Worm (Caenorhabditis elegans): ENCODE results near the gene F17C11.13.

The F17C11.13 gene

DNA sequence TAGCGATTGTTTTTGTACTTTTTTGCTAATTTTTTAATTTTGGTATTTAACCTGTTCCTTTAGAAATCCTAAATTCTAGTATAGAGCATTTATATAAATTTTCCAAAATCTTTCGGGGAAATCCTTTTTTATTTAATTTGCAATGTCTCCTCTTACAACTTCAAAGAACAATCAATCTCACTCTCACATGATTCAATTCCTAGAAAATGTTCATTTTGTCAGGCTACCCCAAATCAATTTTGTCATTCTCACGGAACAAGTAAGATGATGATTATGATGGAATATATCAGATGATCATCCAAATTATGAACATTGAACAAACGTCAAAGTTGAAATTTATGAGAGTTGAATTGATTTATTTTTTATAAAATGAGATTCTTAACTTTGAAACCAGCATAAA, 18.4 kb upstream of the F17C11.13 start (continued):
- no peak for TF ChIP-seq rbr-2 (tag; optimal IDR thresholded peaks at IDR 0.05)
- no peak for TF ChIP-seq dmd-9 (GFP tag; IDR thresholded peaks at IDR 0.05)
- no peak for TF ChIP-seq sdz-12 (GFP tag; optimal IDR thresholded peaks at IDR 0.05)
- peak in 1 of 2 experiments; percentile 76 for TF ChIP-seq lsy-2 (tag; optimal IDR thresholded peaks at IDR 0.05)
- TF ChIP-seq attf-4 (tag; optimal IDR thresholded peaks at IDR 0.05) = no peak
- no peak for TF ChIP-seq unc-130 (GFP tag; optimal IDR thresholded peaks at IDR 0.05)
- no peak for TF ChIP-seq dmd-8 (GFP tag; IDR thresholded peaks at IDR 0.05)
- TF ChIP-seq zip-11 (GFP tag; IDR thresholded peaks at IDR 0.05) = no peak
- TF ChIP-seq unc-39 (tag; optimal IDR thresholded peaks at IDR 0.05) = no peak
- TF ChIP-seq spr-1 (tag; optimal IDR thresholded peaks at IDR 0.05) = no peak
- TF ChIP-seq hlh-11 (tag; optimal IDR thresholded peaks at IDR 0.05) = peak; percentile 23
- no peak for TF ChIP-seq duxl-1 (tag; optimal IDR thresholded peaks at IDR 0.05; ENCODE audit: poor library complexity)
- peak in 1 of 2 experiments; percentile 43 for TF ChIP-seq hif-1 (tag; optimal IDR thresholded peaks at IDR 0.05)
- TF ChIP-seq D1046.2 (GFP tag; IDR thresholded peaks at IDR 0.05) = no peak
- no peak for TF ChIP-seq snpc-1.2 (GFP tag; IDR thresholded peaks at IDR 0.05)
- TF ChIP-seq ceh-20 (GFP tag; IDR thresholded peaks at IDR 0.05) = peak; percentile 23; the same call in 1 of the 2 replicates
- TF ChIP-seq lin-1 (GFP tag; IDR thresholded peaks at IDR 0.05) = no peak
- no peak for TF ChIP-seq ceh-32 (tag; optimal IDR thresholded peaks at IDR 0.05; ENCODE audit: poor library complexity)
- TF ChIP-seq Y75B8A.6 (GFP tag; IDR thresholded peaks at IDR 0.05) = no peak
- TF ChIP-seq F10B5.3 (tag; optimal IDR thresholded peaks at IDR 0.05) = no peak
- no peak for TF ChIP-seq nhr-77 (tag; optimal IDR thresholded peaks at IDR 0.05)
- no peak for TF ChIP-seq Y5F2A.4 (GFP tag; optimal IDR thresholded peaks at IDR 0.05)
- TF ChIP-seq pha-4 (GFP tag; IDR thresholded peaks at IDR 0.05) = no peak; the same call in 1 of the 2 replicates
- no peak for TF ChIP-seq pha-4 (tag; optimal IDR thresholded peaks at IDR 0.05)
- no peak for TF ChIP-seq skn-1 (tag; optimal IDR thresholded peaks at IDR 0.05)
- TF ChIP-seq ceh-62 (tag; optimal IDR thresholded peaks at IDR 0.05) = no peak
- TF ChIP-seq nhr-41 (GFP tag; IDR thresholded peaks at IDR 0.05) = no peak
- TF ChIP-seq lin-39 (tag; optimal IDR thresholded peaks at IDR 0.05) = no peak
- peak; percentile 95 for TF ChIP-seq fkh-10 (GFP tag; optimal IDR thresholded peaks at IDR 0.05)

DNA sequence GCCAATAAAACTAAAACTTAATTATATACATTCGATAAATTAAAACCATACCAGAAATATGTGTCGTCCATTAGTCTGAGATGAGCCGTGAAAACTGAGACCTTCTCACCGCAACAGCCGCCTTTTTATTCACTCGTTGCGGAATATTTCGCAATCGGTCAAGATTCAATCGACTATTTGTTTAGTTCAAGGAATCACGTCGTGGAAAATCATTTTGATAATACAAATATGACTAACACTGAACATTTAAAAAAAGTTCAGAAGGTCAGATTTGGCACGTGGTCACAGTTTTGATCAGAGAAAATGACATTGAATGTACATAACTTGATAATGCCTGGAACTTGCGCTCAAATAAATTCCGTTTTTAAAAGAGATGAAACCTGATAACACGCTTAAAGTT, 17.0 kb upstream of the F17C11.13 start, which contains the start of gene F17C11.11:
Gene F17C11.11, minus strand, starts transcription at position 79 of the 400 bp plus-strand sequence.
- TF ChIP-seq hlh-30 (tag; optimal IDR thresholded peaks at IDR 0.05; ENCODE audit: insufficient read depth) (peak; percentile 75), lsy-2 (tag; optimal IDR thresholded peaks at IDR 0.05) (no peak), unc-130 (GFP tag; optimal IDR thresholded peaks at IDR 0.05) (no peak), cey-2 (tag; optimal IDR thresholded peaks at IDR 0.05; ENCODE audit: borderline replicate concordance, insufficient read depth) (peak; percentile 43), zfp-2 (tag; optimal IDR thresholded peaks at IDR 0.05) (no peak), lin-1 (GFP tag; IDR thresholded peaks at IDR 0.05) (no peak), nhr-237 (tag; optimal IDR thresholded peaks at IDR 0.05) (no peak), F37D6.2 (tag; optimal IDR thresholded peaks at IDR 0.05) (no peak), D1046.2 (GFP tag; IDR thresholded peaks at IDR 0.05) (no peak), nhr-77 (tag; optimal IDR thresholded peaks at IDR 0.05) (no peak), nhr-48 (tag; optimal IDR thresholded peaks at IDR 0.05) (peak; percentile 24), arid-1 (GFP tag; conservative IDR thresholded peaks at IDR 0.05) (no peak), php-3 (GFP tag; IDR thresholded peaks at IDR 0.05) (no peak), snpc-1.2 (GFP tag; IDR thresholded peaks at IDR 0.05) (no peak), Y105C5A.15 (GFP tag; IDR thresholded peaks at IDR 0.05) (no peak), egl-27 (tag; optimal IDR thresholded peaks at IDR 0.05) (no peak), hlh-11 (tag; optimal IDR thresholded peaks at IDR 0.05) (peak; percentile 63), tra-1 (GFP tag; IDR thresholded peaks at IDR 0.05) (0 out of 2 replicates have a peak, but pooled peaks have one; percentile 9), unc-39 (tag; optimal IDR thresholded peaks at IDR 0.05) (no peak), hif-1 (tag; optimal IDR thresholded peaks at IDR 0.05) (peak in 1 of 2 experiments; percentile 6), F49E8.2 (tag; optimal IDR thresholded peaks at IDR 0.05; ENCODE audit: borderline replicate concordance) (no peak), daf-16 (GFP tag; optimal IDR thresholded peaks at IDR 0.05) (no peak), daf-16 (tag; optimal IDR thresholded peaks at IDR 0.05) (peak; percentile 77), ceh-44 (GFP tag; IDR thresholded peaks at IDR 0.05) (no peak), ama-1 (optimal IDR thresholded peaks at IDR 0.05) (no peak), zag-1 (tag; optimal IDR thresholded peaks at IDR 0.05) (no peak), aha-1 (tag) (peak; percentile 83), lin-39 (tag; optimal IDR thresholded peaks at IDR 0.05) (no peak), madf-9 (GFP tag; conservative IDR thresholded peaks at IDR 0.05) (no peak), ctbp-1 (GFP tag; IDR thresholded peaks at IDR 0.05) (no peak), tag-97 (GFP tag; IDR thresholded peaks at IDR 0.05) (no peak)

Data from whole organism, L4 larva.